Fruit fly (Drosophila melanogaster): ENCODE data around the gene CG43896.

Gene CG43896

dm6 chr3L:11984606-11985005 lies 8.7 kb downstream of the CG43896 start, which contains the start of gene CG6938:
CG6938 (plus strand) TSS chr3L:11984906.
- no peak for TF ChIP-seq noc (tag; optimal IDR thresholded peaks at IDR 0.05)

dm6 chr3L:11990436-11990835 lies 14.5 kb downstream of the CG43896 start, which contains the start of gene CG6931:
CG6931 (plus strand) TSS chr3L:11990736.
- no peak for TF ChIP-seq noc (tag; optimal IDR thresholded peaks at IDR 0.05)

dm6 chr3L:11992960-11993359 lies 17.0 kb downstream of the CG43896 start, which contains the start of gene viaf:
viaf (minus strand) TSS chr3L:11993179.
- TF ChIP-seq noc (tag; optimal IDR thresholded peaks at IDR 0.05), result no peak

- no peak for TF ChIP-seq noc (tag; optimal IDR thresholded peaks at IDR 0.05)
Measured at dm6 chr3L:11997959-11998358, 22.0 kb downstream of the CG43896 start, which contains the start of gene Grip163. Grip163 (minus strand) TSS chr3L:11998138.

- no peak for TF ChIP-seq noc (tag; optimal IDR thresholded peaks at IDR 0.05)
Measured at dm6 chr3L:12002321-12003248, 26.7 kb downstream of the CG43896 start, which contains the start of the genes Pop2 and CG6928. Pop2 (minus strand) TSS chr3L:12002915. CG6928 (plus strand) TSS chr3L:12003155.

- TF ChIP-seq noc (tag; optimal IDR thresholded peaks at IDR 0.05), result no peak
Measured at dm6 chr3L:12003457-12003856, 27.5 kb downstream of the CG43896 start.

- TF ChIP-seq noc (tag; optimal IDR thresholded peaks at IDR 0.05), result no peak
Measured at dm6 chr3L:12004136-12004535, 28.2 kb downstream of the CG43896 start.

dm6 chr3L:12007945-12008344 lies 32.0 kb downstream of the CG43896 start:
- no peak for TF ChIP-seq noc (tag; optimal IDR thresholded peaks at IDR 0.05)

- TF ChIP-seq noc (tag; optimal IDR thresholded peaks at IDR 0.05), result no peak
Measured at dm6 chr3L:12013698-12014097, 37.8 kb downstream of the CG43896 start.

dm6 chr3L:12014272-12014671 lies 38.4 kb downstream of the CG43896 start:
- no peak for TF ChIP-seq noc (tag; optimal IDR thresholded peaks at IDR 0.05)

- TF ChIP-seq noc (tag; optimal IDR thresholded peaks at IDR 0.05), result no peak
Measured at dm6 chr3L:12016186-12016585, 40.3 kb downstream of the CG43896 start.

dm6 chr3L:12021903-12022302 lies 46.0 kb downstream of the CG43896 start:
- TF ChIP-seq noc (tag; optimal IDR thresholded peaks at IDR 0.05), result no peak

- no peak for TF ChIP-seq noc (tag; optimal IDR thresholded peaks at IDR 0.05)
Measured at dm6 chr3L:12023137-12023792, 47.4 kb downstream of the CG43896 start.

dm6 chr3L:12024947-12025346 lies 49.0 kb downstream of the CG43896 start:
- TF ChIP-seq noc (tag; optimal IDR thresholded peaks at IDR 0.05), result no peak

- no peak for TF ChIP-seq noc (tag; optimal IDR thresholded peaks at IDR 0.05)
Measured at dm6 chr3L:12027929-12028328, 52.0 kb downstream of the CG43896 start.

- TF ChIP-seq noc (tag; optimal IDR thresholded peaks at IDR 0.05), result no peak
Measured at dm6 chr3L:12028534-12029029, 52.7 kb downstream of the CG43896 start.
